Fruit fly (Drosophila melanogaster) whole organism, adult: Measurements from ENCODE around the gene Secp43.

Source experiments
- CG11617 ChIP-seq: fragments of 200-800 bp; sonication (Bioruptor generic); optimal IDR thresholded peaks from 2 replicates; lab custom pipeline; 2017; ENCODE audit warnings: mild to moderate bottlenecking, missing biosample characterization, missing genetic modification reagents, missing genetic modification characterization
- CG14711 ChIP-seq: fragments of 200-800 bp; sonication (Bioruptor generic); optimal IDR thresholded peaks from 2 replicates; lab custom pipeline; 2018; ENCODE audit warnings: missing biosample characterization, mild to moderate bottlenecking, missing genetic modification characterization, moderate library complexity
- Clk ChIP-seq: fragments of 200-800 bp; sonication (Bioruptor generic); optimal IDR thresholded peaks from 2 replicates; lab custom pipeline; 2017; ENCODE audit warnings: missing biosample characterization, missing genetic modification characterization
- Crg-1 ChIP-seq: fragments of 200-800 bp; sonication (Bioruptor generic); optimal IDR thresholded peaks from 2 replicates; lab custom pipeline; 2016; ENCODE audit warnings: missing biosample characterization, missing genetic modification characterization
- Hr96 ChIP-seq: fragments of 200-800 bp; sonication (Bioruptor generic); optimal IDR thresholded peaks from 2 replicates; lab custom pipeline; 2016; ENCODE audit warnings: missing biosample characterization, missing genetic modification characterization
- Mnt ChIP-seq: fragments of 200-800 bp; sonication (Bioruptor generic); optimal IDR thresholded peaks from 2 replicates; lab custom pipeline; 2016; ENCODE audit warnings: missing biosample characterization, mild to moderate bottlenecking, missing genetic modification characterization
- bab1 ChIP-seq: fragments of 200-800 bp; sonication (Bioruptor generic); optimal IDR thresholded peaks from 3 replicates; lab custom pipeline; 2019; ENCODE audit warnings: missing biosample characterization, mild to moderate bottlenecking, missing genetic modification characterization, moderate library complexity
- cic ChIP-seq: fragments of 200-800 bp; sonication (Bioruptor generic); optimal IDR thresholded peaks from 2 replicates; lab custom pipeline; 2017; ENCODE audit warnings: missing biosample characterization, mild to moderate bottlenecking, missing genetic modification characterization, moderate library complexity
- kay ChIP-seq: fragments of 200-800 bp; sonication (Bioruptor generic); peaks from one replicate; lab custom pipeline; 2016; ENCODE audit warnings: missing biosample characterization, missing genetic modification characterization, borderline replicate concordance
- pad ChIP-seq: fragments of 200-800 bp; sonication (Bioruptor generic); optimal IDR thresholded peaks from 3 replicates; lab custom pipeline; 2017; ENCODE audit warnings: missing biosample characterization, missing genetic modification characterization, mild to moderate bottlenecking, moderate library complexity, missing genetic modification reagents
- toe ChIP-seq: fragments of 200-800 bp; sonication (Bioruptor generic); optimal IDR thresholded peaks from 2 replicates; lab custom pipeline; 2016; ENCODE audit warnings: missing biosample characterization, missing genetic modification characterization

DNA sequence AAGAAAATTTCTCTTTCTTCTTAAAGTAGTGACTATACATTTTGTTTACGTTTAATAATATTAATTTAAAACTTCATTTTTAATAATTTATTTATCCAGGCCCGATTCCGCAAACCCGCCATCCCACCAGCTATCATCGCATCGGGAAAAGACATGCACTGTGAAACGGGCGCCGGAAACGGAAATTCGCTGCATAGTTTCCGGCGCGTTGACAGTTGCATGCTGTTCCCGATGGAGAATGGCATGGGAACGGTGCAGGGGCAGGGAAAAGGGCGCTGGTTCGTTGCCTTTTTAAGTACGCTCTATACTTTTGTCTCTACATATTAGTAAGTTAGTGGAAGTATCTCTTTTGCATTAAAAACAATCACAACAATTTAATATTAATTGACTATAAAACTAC is 23.7 kb upstream of the Secp43 start:
- TF ChIP-seq bab1 (GFP tag; lab: Kevin White, UChicago), result no peak
- no peak for TF ChIP-seq Mnt
- TF ChIP-seq Hr96 (GFP tag; lab: Kevin White, UChicago), result no peak
- no peak for TF ChIP-seq Clk (GFP tag; lab: Kevin White, UChicago)
- no peak for TF ChIP-seq Crg-1 (GFP tag; lab: Kevin White, UChicago)
- no peak for TF ChIP-seq toe (GFP tag; lab: Kevin White, UChicago)
- TF ChIP-seq CG14711 (tag; lab: Kevin White, UChicago), result no peak
- TF ChIP-seq cic, result no peak
- no peak for TF ChIP-seq kay (GFP tag; lab: Kevin White, UChicago)
- TF ChIP-seq CG11617 (GFP tag; lab: Kevin White, UChicago), result no peak
- TF ChIP-seq pad (GFP tag; lab: Kevin White, UChicago), result no peak
